Worm (Caenorhabditis elegans) whole organism, early embryonic: Measurements from ENCODE around the gene srh-2.

Experiments used
- F13C5.2 ChIP-seq: sonication (generic microtip); optimal IDR thresholded peaks from 2 replicates; lab custom pipeline; 2017; ENCODE audit warnings: mild to moderate bottlenecking, missing genetic modification characterization, inconsistent platforms, missing compliant biosample characterization
- ama-1 ChIP-seq: fragments of 150-350 bp; optimal IDR thresholded peaks from 2 replicates; lab custom pipeline; 2014
- ceh-13 ChIP-seq: fragments of 200-800 bp; sonication (Bioruptor generic); optimal IDR thresholded peaks from 2 replicates; lab custom pipeline; 2018; ENCODE audit warnings: mild to moderate bottlenecking, missing genetic modification characterization, missing compliant biosample characterization
- flt-1 ChIP-seq: fragments of 200-800 bp; sonication (Bioruptor generic); IDR thresholded peaks from 2 replicates; pipeline ENCODE4 v1.3.6; 2022; ENCODE audit warnings: missing genetic modification characterization, missing compliant biosample characterization
- hmbx-1 ChIP-seq: sonication (generic microtip); optimal IDR thresholded peaks from 2 replicates; lab custom pipeline; 2016; ENCODE audit warnings: mild to moderate bottlenecking, missing genetic modification characterization, missing compliant biosample characterization
- hmg-4 ChIP-seq: fragments of 200-800 bp; sonication (Bioruptor generic); optimal IDR thresholded peaks from 2 replicates; lab custom pipeline; 2018; ENCODE audit warnings: mild to moderate bottlenecking, missing genetic modification characterization, missing compliant biosample characterization
- pes-1 ChIP-seq: fragments of 200-800 bp; sonication (Bioruptor generic); IDR thresholded peaks from 2 replicates; pipeline ENCODE4 v1.3.6; 2022; ENCODE audit warnings: missing genetic modification reagents, missing genetic modification characterization, missing compliant biosample characterization
- sea-1 ChIP-seq: fragments of 200-800 bp; sonication (Bioruptor generic); conservative IDR thresholded peaks from 2 replicates; pipeline ENCODE4 v1.3.6; 2022; ENCODE audit warnings: missing genetic modification characterization, missing compliant biosample characterization
- tbx-11 ChIP-seq: fragments of 200-800 bp; sonication (Bioruptor generic); IDR thresholded peaks from 2 replicates; pipeline ENCODE4 v1.3.6; 2022; ENCODE audit warnings: missing genetic modification characterization, missing compliant biosample characterization
- tbx-37 ChIP-seq: fragments of 200-800 bp; sonication (Bioruptor generic); conservative IDR thresholded peaks from 2 replicates; pipeline ENCODE4 v1.3.6; 2022; ENCODE audit warnings: missing genetic modification reagents, missing genetic modification characterization, missing compliant biosample characterization

DNA sequence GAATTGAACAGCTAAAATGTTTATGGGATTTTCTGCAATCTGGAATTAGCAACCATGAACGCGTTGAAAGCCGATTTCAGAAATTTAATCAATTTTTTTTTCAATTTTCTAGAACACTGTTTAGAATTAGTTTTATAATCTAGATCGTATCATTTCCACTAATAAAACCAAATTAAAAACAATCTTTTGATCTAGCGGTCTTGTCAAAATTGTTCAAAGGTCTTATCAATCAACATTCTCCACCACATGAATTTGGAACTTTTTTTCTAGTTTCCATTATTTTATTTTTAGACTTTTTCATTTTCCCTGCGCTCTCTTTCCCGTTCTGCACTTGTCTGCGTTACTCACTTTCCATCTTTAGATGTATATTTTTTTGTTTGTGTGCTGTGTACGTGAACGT is 34.2 kb downstream of the srh-2 start, which contains the start of gene srp-2:
- TF ChIP-seq F13C5.2 (tag; lab: Kevin White, UChicago) = no peak
- no peak for TF ChIP-seq flt-1
- no peak for TF ChIP-seq ama-1 (lab: Kevin White, UChicago)
- TF ChIP-seq pes-1 (GFP tag; lab: Robert Waterston, UW) = no peak
- no peak for TF ChIP-seq ceh-13 (GFP tag; lab: Kevin White, UChicago)
- no peak for TF ChIP-seq sea-1 (GFP tag; lab: Robert Waterston, UW)
- TF ChIP-seq tbx-11 (GFP tag; lab: Robert Waterston, UW) = no peak
- no peak for TF ChIP-seq hmg-4
- TF ChIP-seq hmbx-1 (tag; lab: Kevin White, UChicago) = no peak
- TF ChIP-seq tbx-37 (GFP tag; lab: Robert Waterston, UW) = no peak
